Worm (Caenorhabditis elegans) whole organism, late embryonic: ENCODE data around the gene Y73C8C.4.
"Not testable (repeated sequence)": the region's sequence is repeated elsewhere in the genome, so short reads cannot be mapped to it uniquely, and the experiment has no call there.

Source experiments
- ama-1 ChIP-seq: fragments of 150-350 bp; optimal IDR thresholded peaks from 2 replicates; lab custom pipeline; 2014
- ceh-6 ChIP-seq: fragments of 200-800 bp; sonication (Bioruptor generic); optimal IDR thresholded peaks from 2 replicates; lab custom pipeline; 2018; ENCODE audit warnings: mild to moderate bottlenecking, missing genetic modification characterization, missing compliant biosample characterization
- dve-1 ChIP-seq: sonication (generic microtip); optimal IDR thresholded peaks from 2 replicates; lab custom pipeline; 2017; ENCODE audit warnings: antibody characterized with exemption, mild to moderate bottlenecking, missing genetic modification characterization, missing compliant biosample characterization
- fkh-10 ChIP-seq: fragments of 150-350 bp; optimal IDR thresholded peaks from 2 replicates; lab custom pipeline; 2014; ENCODE audit warnings: missing biosample characterization, missing genetic modification reagents, missing genetic modification characterization
- mec-3 ChIP-seq: sonication (generic microtip); optimal IDR thresholded peaks from 2 replicates; lab custom pipeline; 2016; ENCODE audit warnings: borderline replicate concordance, missing genetic modification characterization, missing compliant biosample characterization
- nhr-11 ChIP-seq: fragments of 150-350 bp; optimal IDR thresholded peaks from 2 replicates; lab custom pipeline; 2014; ENCODE audit warnings: missing biosample characterization, missing genetic modification characterization
- pag-3 ChIP-seq: sonication (generic microtip); optimal IDR thresholded peaks from 2 replicates; lab custom pipeline; 2016; ENCODE audit warnings: missing compliant biosample characterization, missing genetic modification characterization, borderline replicate concordance
- sox-4 ChIP-seq: sonication (generic microtip); optimal IDR thresholded peaks from 2 replicates; lab custom pipeline; 2017; ENCODE audit warnings: mild to moderate bottlenecking, missing genetic modification characterization, inconsistent platforms, missing compliant biosample characterization
- unc-3 ChIP-seq, 2 experiments: fragments of 200-800 bp in 1 of 2; sonication (Bioruptor generic) in 1 of 2; sonication (generic microtip) in 1 of 2; conservative IDR thresholded peaks in 1 of 2; optimal IDR thresholded peaks in 1 of 2; 2 replicates each; pipeline versions ENCODE4 v1.3.6 to Lab custom; 2016 to 2022; ENCODE audit warnings: missing compliant biosample characterization in 2 of 2, missing genetic modification characterization in 2 of 2, missing genetic modification reagents in 1 of 2
- ztf-16 ChIP-seq: sonication (generic microtip); optimal IDR thresholded peaks from 2 replicates; lab custom pipeline; 2017; ENCODE audit warnings: missing genetic modification characterization, missing compliant biosample characterization

DNA sequence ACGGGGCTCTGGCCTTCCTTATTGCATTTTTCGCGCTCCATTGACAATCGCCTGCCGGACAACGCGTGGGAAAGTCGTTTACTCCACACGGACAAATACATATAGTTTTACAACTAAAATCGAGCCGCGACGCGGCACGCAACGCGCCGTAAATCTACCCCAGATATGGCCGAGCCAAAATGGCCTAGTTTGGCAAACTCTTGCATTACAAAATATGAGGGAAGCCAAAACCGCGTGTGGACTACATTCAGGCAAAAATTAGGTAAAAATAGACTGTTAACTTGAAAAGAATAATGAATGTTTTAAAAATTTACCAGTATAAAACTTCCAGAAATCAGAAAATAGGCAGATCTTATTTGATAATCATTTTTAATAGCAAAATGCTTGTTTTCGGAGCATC, 37.5 kb downstream of the Y73C8C.4 start, which contains the start of gene srt-16:
- not testable (repeated sequence) for TF ChIP-seq pag-3 (tag; lab: Kevin White, UChicago); ztf-16; nhr-11; mec-3 (tag; lab: Kevin White, UChicago); unc-3 (GFP tag; conservative IDR thresholded peaks at IDR 0.05; lab: Robert Waterston, UW); unc-3 (tag; optimal IDR thresholded peaks at IDR 0.05; lab: Kevin White, UChicago); fkh-10 (GFP tag; lab: Kevin White, UChicago); ama-1 (lab: Kevin White, UChicago); dve-1; sox-4 (tag; lab: Kevin White, UChicago); ceh-6 (GFP tag; lab: Kevin White, UChicago)
